Fruit fly (Drosophila melanogaster): ENCODE measurements around the gene CG13760.
A peak's percentile ranks its signal among the peaks of the same experiment; 100 is the strongest.

Gene CG13760

DNA sequence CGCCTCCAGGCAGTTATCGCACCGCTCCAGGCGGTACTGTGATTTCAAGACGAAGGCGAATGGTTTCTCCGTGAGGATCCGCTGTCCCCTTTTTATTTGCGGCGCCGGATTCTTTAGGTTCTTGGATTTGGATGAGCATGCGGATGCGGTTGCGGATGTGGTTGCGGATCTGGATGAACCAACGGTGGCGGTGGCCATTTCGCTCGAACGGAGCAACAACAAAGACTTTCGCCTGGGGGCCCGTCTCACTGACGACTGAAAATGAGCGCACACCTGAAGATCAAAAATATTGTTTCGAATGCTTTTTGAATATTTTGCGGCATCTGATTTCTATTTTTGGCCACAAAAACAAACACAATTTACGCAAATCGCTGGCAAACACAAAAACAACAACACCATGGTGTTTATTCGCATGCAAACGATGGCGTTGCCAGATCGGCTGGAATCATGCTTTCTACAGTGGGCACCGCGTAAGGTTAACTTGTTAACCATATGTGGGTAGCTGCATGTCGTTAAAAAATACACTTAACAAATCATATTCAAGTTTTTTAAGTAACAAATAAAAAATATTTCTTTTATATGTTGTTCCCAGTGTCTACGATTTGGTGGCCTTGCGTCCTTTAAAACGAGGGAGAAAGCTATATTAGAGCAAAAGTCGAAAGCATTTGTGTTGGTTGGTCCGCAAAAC, 23.1 kb upstream of the CG13760 start, which contains the start of gene Smyd3 (continued):
- peak; percentile 65 for TF ChIP-seq CG9609 (GFP tag; optimal IDR thresholded peaks at IDR 0.05)
- TF ChIP-seq NfI (GFP tag; optimal IDR thresholded peaks at IDR 0.05), result peak; percentile 75
- peak; percentile 88 for TF ChIP-seq CG9932 (GFP tag; IDR thresholded peaks at IDR 0.05)
- TF ChIP-seq Xbp1 (GFP tag; optimal IDR thresholded peaks at IDR 0.05), result peak; percentile 86
- peak; percentile 30 for TF ChIP-seq Dp (GFP tag; optimal IDR thresholded peaks at IDR 0.05)
- TF ChIP-seq trh (GFP tag; optimal IDR thresholded peaks at IDR 0.05), result no peak
- TF ChIP-seq nmo (GFP tag; optimal IDR thresholded peaks at IDR 0.05), result peak; percentile 67
- TF ChIP-seq CG11456 (GFP tag; IDR thresholded peaks at IDR 0.05), result peak; percentile 88
- peak; percentile 69 for TF ChIP-seq CG4707 (GFP tag; optimal IDR thresholded peaks at IDR 0.05)
- TF ChIP-seq Stat92E (GFP tag; optimal IDR thresholded peaks at IDR 0.05), result no peak
- TF ChIP-seq Dek (tag; optimal IDR thresholded peaks at IDR 0.05), result peak; percentile 61
- peak; percentile 33 for TF ChIP-seq mirr (GFP tag; optimal IDR thresholded peaks at IDR 0.05)
- TF ChIP-seq CG10366 (GFP tag; IDR thresholded peaks at IDR 0.05), result peak; percentile 84
- no peak for TF ChIP-seq br (optimal IDR thresholded peaks at IDR 0.05)
- peak; percentile 76 for TF ChIP-seq chn (GFP tag; optimal IDR thresholded peaks at IDR 0.05)
- TF ChIP-seq gsb (GFP tag; IDR thresholded peaks at IDR 0.05), result peak; percentile 52; the same call in 1 of the 2 replicates
- TF ChIP-seq CG14965 (GFP tag; optimal IDR thresholded peaks at IDR 0.05; ENCODE audit: borderline replicate concordance), result no peak
- TF ChIP-seq chif (GFP tag; optimal IDR thresholded peaks at IDR 0.05), result peak in 1 of 2 experiments; percentile 74
- peak; percentile 80 for TF ChIP-seq CG17328 (GFP tag; IDR thresholded peaks at IDR 0.05)
- TF ChIP-seq cad (GFP tag; optimal IDR thresholded peaks at IDR 0.05), result no peak
- peak; percentile 44 for TF ChIP-seq kay (GFP tag; optimal IDR thresholded peaks at IDR 0.05)
- TF ChIP-seq CG12236 (GFP tag; optimal IDR thresholded peaks at IDR 0.05), result no peak
- TF ChIP-seq bcd (GFP tag; optimal IDR thresholded peaks at IDR 0.05), result peak; percentile 67
- TF ChIP-seq dati (GFP tag; IDR thresholded peaks at IDR 0.05), result peak; percentile 56; the same call in 1 of the 2 replicates
- peak; percentile 72 for TF ChIP-seq CG12942 (GFP tag; optimal IDR thresholded peaks at IDR 0.05)
- TF ChIP-seq ERR (GFP tag; optimal IDR thresholded peaks at IDR 0.05), result peak; percentile 65
- no peak for TF ChIP-seq sqz (GFP tag; optimal IDR thresholded peaks at IDR 0.05)
- peak; percentile 70 for TF ChIP-seq pum (GFP tag; optimal IDR thresholded peaks at IDR 0.05)
- peak; percentile 62 for TF ChIP-seq CG30431 (GFP tag; optimal IDR thresholded peaks at IDR 0.05)
- TF ChIP-seq Dfd (GFP tag; optimal IDR thresholded peaks at IDR 0.05), result no peak
- peak; percentile 81 for TF ChIP-seq sisA (GFP tag; IDR thresholded peaks at IDR 0.05)
- peak; percentile 71 for TF ChIP-seq HHEX (GFP tag; optimal IDR thresholded peaks at IDR 0.05)
- TF ChIP-seq CG15073 (GFP tag; optimal IDR thresholded peaks at IDR 0.05), result no peak
- TF ChIP-seq croc (GFP tag; conservative IDR thresholded peaks at IDR 0.05), result no peak; the same call in 2 of the 3 replicates
- peak; percentile 79 for TF ChIP-seq Antp (GFP tag; optimal IDR thresholded peaks at IDR 0.05)
- no peak for TF ChIP-seq CG10147 (GFP tag; optimal IDR thresholded peaks at IDR 0.05)
- peak; percentile 89 for TF ChIP-seq gro (GFP tag; optimal IDR thresholded peaks at IDR 0.05)
- peak; percentile 48 for TF ChIP-seq CG6765 (GFP tag; optimal IDR thresholded peaks at IDR 0.05)
- peak; percentile 48 for TF ChIP-seq wor (GFP tag; IDR thresholded peaks at IDR 0.05)
- TF ChIP-seq dmrt99B (tag; optimal IDR thresholded peaks at IDR 0.05), result no peak
- no peak for TF ChIP-seq bbx (GFP tag; IDR thresholded peaks at IDR 0.05; ENCODE audit: partially characterized antibody)
- no peak for TF ChIP-seq chinmo (GFP tag; IDR thresholded peaks at IDR 0.05; ENCODE audit: partially characterized antibody)
- TF ChIP-seq CG6272 (GFP tag; IDR thresholded peaks at IDR 0.05), result peak; percentile 75
- TF ChIP-seq CG11504 (tag; optimal IDR thresholded peaks at IDR 0.05), result no peak
- no peak for TF ChIP-seq pros (GFP tag; optimal IDR thresholded peaks at IDR 0.05)
- no peak for TF ChIP-seq Sry-β (GFP tag; optimal IDR thresholded peaks at IDR 0.05)
- peak; percentile 70 to 77 for TF ChIP-seq Hr51 (GFP tag; optimal IDR thresholded peaks at IDR 0.05)
- peak; percentile 69 for TF ChIP-seq danr (GFP tag; IDR thresholded peaks at IDR 0.05)
- peak; percentile 67; the same call in 1 of the 3 replicates for TF ChIP-seq CG6175 (GFP tag; IDR thresholded peaks at IDR 0.05)

Measured in whole organism, embryonic.